Worm (Caenorhabditis elegans) whole organism, young adult: ENCODE results near the gene sri-53.
"Not testable (repeated sequence)": the region's sequence is repeated elsewhere in the genome, so short reads cannot be mapped to it uniquely, and the experiment has no call there.

Experiments used
- F37B4.10 ChIP-seq: fragments of 200-800 bp; sonication (Bioruptor generic); IDR thresholded peaks from 2 replicates; pipeline ENCODE4 v1.3.6; 2022; ENCODE audit warnings: missing genetic modification characterization, missing compliant biosample characterization
- F49E8.2 ChIP-seq: sonication (generic microtip); optimal IDR thresholded peaks from 3 replicates; lab custom pipeline; 2017; ENCODE audit warnings: missing genetic modification characterization, mild to moderate bottlenecking, missing compliant biosample characterization, antibody characterized with exemption, moderate library complexity; ENCODE audit not compliant: insufficient read depth
- F55B11.4 ChIP-seq: sonication (generic microtip); optimal IDR thresholded peaks from 2 replicates; lab custom pipeline; 2016; ENCODE audit warnings: missing compliant biosample characterization, missing genetic modification characterization, borderline replicate concordance; ENCODE audit not compliant: insufficient read depth
- F57A8.1 ChIP-seq: fragments of 200-800 bp; sonication (Bioruptor generic); optimal IDR thresholded peaks from 2 replicates; lab custom pipeline; 2018; ENCODE audit warnings: mild to moderate bottlenecking, missing genetic modification characterization, moderate library complexity, missing compliant biosample characterization
- Y53G8AR.9 ChIP-seq: fragments of 200-800 bp; sonication (Bioruptor generic); conservative IDR thresholded peaks from 2 replicates; pipeline ENCODE4 v1.3.6; 2022; ENCODE audit warnings: missing genetic modification reagents, missing genetic modification characterization, missing compliant biosample characterization
- Y79H2A.3 ChIP-seq: fragments of 200-800 bp; sonication (Bioruptor generic); conservative IDR thresholded peaks from 2 replicates; pipeline ENCODE4 v1.3.6; 2022; ENCODE audit warnings: missing genetic modification reagents, missing genetic modification characterization, missing compliant biosample characterization
- ZK185.1 ChIP-seq: sonication (generic microtip); optimal IDR thresholded peaks from 2 replicates; lab custom pipeline; 2016; ENCODE audit warnings: mild to moderate bottlenecking, missing genetic modification characterization, missing compliant biosample characterization; ENCODE audit not compliant: poor library complexity, severe bottlenecking
- ceh-40 ChIP-seq: fragments of 200-800 bp; sonication (Bioruptor generic); IDR thresholded peaks from 2 replicates; pipeline ENCODE4 v1.3.6; 2022; ENCODE audit warnings: missing genetic modification characterization, missing compliant biosample characterization
- ceh-91 ChIP-seq: fragments of 200-800 bp; sonication (Bioruptor generic); IDR thresholded peaks from 2 replicates; pipeline ENCODE4 v1.3.6; 2022; ENCODE audit warnings: missing genetic modification reagents, missing genetic modification characterization, missing compliant biosample characterization
- egl-44 ChIP-seq: fragments of 200-800 bp; sonication (Bioruptor generic); IDR thresholded peaks from 2 replicates; pipeline ENCODE4 v1.3.6; 2022; ENCODE audit warnings: missing genetic modification reagents, missing genetic modification characterization, missing compliant biosample characterization
- hlh-26 ChIP-seq: fragments of 200-800 bp; sonication (Bioruptor generic); conservative IDR thresholded peaks from 2 replicates; pipeline ENCODE4 v1.3.6; 2022; ENCODE audit warnings: missing genetic modification reagents, missing genetic modification characterization, missing compliant biosample characterization
- madf-10 ChIP-seq: sonication (generic microtip); optimal IDR thresholded peaks from 2 replicates; lab custom pipeline; 2016; ENCODE audit warnings: mild to moderate bottlenecking, missing genetic modification characterization, missing compliant biosample characterization
- madf-3 ChIP-seq: fragments of 200-800 bp; sonication (Bioruptor generic); IDR thresholded peaks from 2 replicates; pipeline ENCODE4 v1.3.6; 2022; ENCODE audit warnings: missing genetic modification reagents, missing genetic modification characterization, missing compliant biosample characterization
- madf-6 ChIP-seq: fragments of 200-800 bp; sonication (Bioruptor generic); IDR thresholded peaks from 2 replicates; pipeline ENCODE4 v1.3.6; 2022; ENCODE audit warnings: missing genetic modification reagents, missing genetic modification characterization, missing compliant biosample characterization
- madf-8 ChIP-seq: fragments of 200-800 bp; sonication (Bioruptor generic); conservative IDR thresholded peaks from 2 replicates; pipeline ENCODE4 v1.3.6; 2022; ENCODE audit warnings: missing genetic modification reagents, missing genetic modification characterization, missing compliant biosample characterization
- nhr-179 ChIP-seq: sonication (generic microtip); optimal IDR thresholded peaks from 2 replicates; lab custom pipeline; 2016; ENCODE audit warnings: mild to moderate bottlenecking, missing genetic modification characterization, missing compliant biosample characterization
- nhr-27 ChIP-seq: fragments of 200-800 bp; sonication (Bioruptor generic); optimal IDR thresholded peaks from 2 replicates; lab custom pipeline; 2018; ENCODE audit warnings: mild to moderate bottlenecking, missing genetic modification characterization, moderate library complexity, missing compliant biosample characterization
- pha-4 ChIP-seq: fragments of 150-350 bp; sonication (generic microtip); optimal IDR thresholded peaks from 2 replicates; lab custom pipeline; 2014; ENCODE audit warnings: missing biosample characterization, missing genetic modification reagents, missing genetic modification characterization
- rec-8 ChIP-seq, 2 experiments: sonication (generic microtip); optimal IDR thresholded peaks; 2 replicates each; lab custom pipeline; 2016; ENCODE audit warnings: mild to moderate bottlenecking in 2 of 2, missing genetic modification characterization in 2 of 2, missing genetic modification reagents in 2 of 2, missing genotype in 2 of 2, missing biosample characterization in 1 of 2, missing compliant biosample characterization in 1 of 2, moderate library complexity in 1 of 2
- sdz-38 ChIP-seq: sonication (generic microtip); optimal IDR thresholded peaks from 2 replicates; lab custom pipeline; 2016; ENCODE audit warnings: missing genotype, missing genetic modification characterization, missing compliant biosample characterization
- snpc-4 ChIP-seq, 5 experiments: fragments of 150-350 bp in 1 of 5; sonication (generic microtip) in 4 of 5; optimal IDR thresholded peaks; 2 replicates each; lab custom pipeline; 2014 to 2018; ENCODE audit warnings: missing genetic modification characterization in 5 of 5, missing biosample characterization in 3 of 5, antibody characterized with exemption in 2 of 5, mild to moderate bottlenecking in 2 of 5, missing compliant biosample characterization in 2 of 5, missing genotype in 2 of 5, moderate library complexity in 2 of 5, missing genetic modification reagents in 1 of 5
- somi-1 ChIP-seq: fragments of 200-800 bp; sonication (Bioruptor generic); optimal IDR thresholded peaks from 2 replicates; lab custom pipeline; 2018; ENCODE audit warnings: mild to moderate bottlenecking, missing genetic modification characterization, missing compliant biosample characterization
- unc-62 ChIP-seq: fragments of 150-350 bp; optimal IDR thresholded peaks from 2 replicates; lab custom pipeline; 2014; ENCODE audit warnings: missing biosample characterization, missing genetic modification reagents, missing genetic modification characterization
- zfh-2 ChIP-seq: fragments of 200-800 bp; sonication (Bioruptor generic); conservative IDR thresholded peaks from 2 replicates; pipeline ENCODE4 v1.3.6; 2022; ENCODE audit warnings: missing genetic modification reagents, missing genetic modification characterization, missing compliant biosample characterization

sri-53 gene

DNA sequence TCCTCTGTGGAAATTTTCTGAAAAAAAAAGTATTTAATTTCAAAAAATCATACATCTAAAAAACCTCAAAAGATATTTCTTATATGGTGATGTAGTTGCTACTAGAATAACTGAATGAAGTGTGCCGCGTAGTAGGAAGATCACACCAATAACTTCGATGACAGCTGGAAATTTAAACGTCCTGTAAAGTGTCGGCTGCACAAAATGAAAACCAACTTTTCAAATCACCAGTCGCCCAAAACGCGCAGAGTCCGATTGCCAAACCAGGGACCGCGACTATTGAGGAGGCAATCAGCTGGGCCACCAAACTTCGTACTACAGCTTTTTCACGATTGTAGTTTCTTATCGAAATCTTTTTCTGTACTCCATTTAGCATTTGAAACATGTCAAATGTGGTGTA, 1.2 kb downstream of the sri-53 start, which contains the start of gene sri-48:
Gene sri-48, minus strand, starts transcription at position 101 of the 400 bp plus-strand sequence.
- not testable (repeated sequence) for TF ChIP-seq ceh-91 (GFP tag; lab: Robert Waterston, UW); egl-44; nhr-179 (tag; lab: Kevin White, UChicago)

DNA sequence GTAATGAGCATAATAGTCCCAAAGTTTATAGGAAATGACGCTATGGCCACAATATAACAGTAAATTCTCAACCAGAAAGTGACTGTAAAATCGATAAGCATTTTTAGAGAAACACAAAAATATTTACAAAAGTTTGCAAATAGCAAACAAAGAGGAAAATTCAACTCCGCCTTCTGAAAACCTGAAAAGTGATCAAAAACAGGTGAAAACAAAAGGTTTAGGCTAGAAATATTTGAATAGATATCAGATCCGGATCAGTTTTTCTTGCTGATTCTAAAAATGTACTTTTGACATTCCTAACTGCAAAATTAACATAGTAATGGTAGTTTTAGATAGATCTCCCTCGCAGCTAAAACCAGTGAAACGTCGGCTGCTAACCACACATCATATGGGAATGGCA, 3.4 kb downstream of the sri-53 start, which contains the start of gene sri-51:
Gene sri-51, minus strand, starts transcription at position 101 of the 400 bp plus-strand sequence.
- TF ChIP-seq snpc-4 (GFP tag; optimal IDR thresholded peaks at IDR 0.05; lab: Kevin White, UChicago) (no peak), snpc-4 (tag; optimal IDR thresholded peaks at IDR 0.05; lab: Kevin White, UChicago) (no peak), pha-4 (tag; lab: Kevin White, UChicago) (no peak), F49E8.2 (tag; lab: Kevin White, UChicago) (no peak), madf-3 (no peak)

DNA sequence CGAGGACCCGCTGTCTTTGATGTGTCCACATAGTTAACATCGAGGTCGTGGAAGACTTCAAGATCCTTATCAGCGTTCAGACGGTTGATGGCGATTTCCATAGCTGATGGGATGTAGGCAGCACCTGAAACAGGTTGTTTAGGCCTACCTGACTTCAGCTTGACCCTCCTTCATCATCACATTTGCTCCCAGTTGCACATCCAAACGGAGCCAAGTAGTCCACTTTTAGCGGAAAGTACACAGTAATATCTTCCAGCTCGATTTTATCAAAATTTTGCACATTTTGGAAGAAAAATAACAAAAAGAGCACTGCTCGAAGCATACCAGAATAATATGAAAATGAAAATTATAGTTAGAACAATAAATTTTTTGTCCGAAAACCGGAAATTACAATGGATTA, 5.5 kb downstream of the sri-53 start, which contains the start of gene gcy-15:
Gene gcy-15, minus strand, starts transcription at position 101 of the 400 bp plus-strand sequence.
- TF ChIP-seq ZK185.1: no peak
- no peak for TF ChIP-seq nhr-27 (tag; lab: Kevin White, UChicago)
- TF ChIP-seq ceh-40 (GFP tag; lab: Robert Waterston, UW): no peak
- no peak for TF ChIP-seq F37B4.10 (GFP tag; lab: Robert Waterston, UW)
- no peak for TF ChIP-seq F55B11.4 (tag; lab: Kevin White, UChicago)
- TF ChIP-seq, all 124 proteins: peak for 0

DNA sequence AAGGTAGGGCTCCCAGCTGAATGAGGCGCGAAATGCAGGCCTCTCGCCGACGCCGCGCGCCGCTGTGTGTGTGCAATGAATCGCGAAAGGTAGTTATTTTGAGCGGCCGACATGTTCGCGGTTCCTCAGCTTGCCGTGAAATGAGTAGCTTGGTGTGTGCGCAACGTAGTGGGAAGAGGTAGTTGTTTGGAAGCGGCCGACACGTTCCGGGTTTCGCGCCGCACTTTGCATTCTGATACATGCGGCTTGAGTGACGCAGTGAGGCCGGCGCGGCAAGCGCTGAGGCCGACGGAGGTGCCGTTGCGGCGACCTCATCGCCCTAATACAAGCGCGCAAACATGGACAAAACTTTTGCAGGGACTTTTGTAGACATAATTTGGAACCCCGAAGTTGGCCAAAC, 6.7 kb downstream of the sri-53 start:
- TF ChIP-seq zfh-2 (peak; percentile 69; the same call in 1 of the 2 replicates), madf-10 (tag; lab: Kevin White, UChicago) (no peak), somi-1 (GFP tag; lab: Kevin White, UChicago) (no peak), Y53G8AR.9 (GFP tag; lab: Robert Waterston, UW) (no peak), snpc-4 (GFP tag; optimal IDR thresholded peaks at IDR 0.05; lab: Kevin White, UChicago) (no peak), snpc-4 (tag; optimal IDR thresholded peaks at IDR 0.05; lab: Kevin White, UChicago) (peak in 1 of 4 experiments; percentile 68)

DNA sequence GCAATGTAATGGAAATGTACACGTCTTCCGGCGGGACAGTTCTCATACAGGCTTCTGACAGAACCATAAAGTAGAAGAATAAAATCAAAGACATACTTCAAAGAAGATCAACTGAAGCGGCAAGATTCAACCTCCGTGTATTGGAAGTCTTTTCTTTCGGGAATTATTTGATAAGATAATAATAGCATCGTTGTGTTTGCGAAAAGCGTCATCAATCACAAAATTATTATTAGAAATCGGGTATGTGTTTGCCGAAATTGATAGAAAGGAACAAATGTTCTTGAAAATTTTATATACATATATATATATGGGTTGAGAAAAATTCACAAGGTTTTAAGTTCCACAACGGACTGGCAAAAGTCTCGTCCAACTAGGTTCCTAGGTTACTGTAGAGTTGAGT, 10.9 kb downstream of the sri-53 start, which contains the start of gene Y27F2A.9:
Gene Y27F2A.9, minus strand, starts transcription at position 101 of the 400 bp plus-strand sequence.
- not testable (repeated sequence) for TF ChIP-seq unc-62 (GFP tag; lab: Kevin White, UChicago); madf-6 (GFP tag; lab: Robert Waterston, UW); F57A8.1 (GFP tag; lab: Kevin White, UChicago)
- TF ChIP-seq, all 124 proteins: peak for 0; not testable (repeated sequence) for 124

DNA sequence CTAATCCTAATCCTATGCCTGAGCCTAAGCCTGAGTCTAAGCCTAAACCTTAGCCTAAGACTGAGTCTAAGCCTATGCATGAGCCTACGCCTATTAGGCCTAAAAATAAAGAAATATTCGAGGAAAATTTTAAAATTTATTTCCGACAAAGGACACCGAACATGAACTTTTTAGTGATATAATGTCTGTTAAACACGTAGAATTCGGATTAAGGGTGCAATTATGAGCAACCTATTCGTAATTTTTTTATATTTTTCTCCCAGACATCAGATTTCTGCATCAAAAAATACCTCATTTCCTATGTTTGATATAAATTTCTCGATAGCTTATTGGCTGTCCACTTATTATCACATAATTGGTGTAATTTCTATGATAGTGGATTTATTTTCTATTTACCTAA, 13.4 kb downstream of the sri-53 start, which contains the start of gene Y27F2A.11:
Gene Y27F2A.11, plus strand, starts transcription at position 301 of the 400 bp plus-strand sequence.
- TF ChIP-seq sdz-38 (tag; lab: Kevin White, UChicago); nhr-179 (tag; lab: Kevin White, UChicago); snpc-4 (GFP tag; optimal IDR thresholded peaks at IDR 0.05; lab: Kevin White, UChicago); snpc-4 (tag; optimal IDR thresholded peaks at IDR 0.05; lab: Kevin White, UChicago): not testable (repeated sequence)

DNA sequence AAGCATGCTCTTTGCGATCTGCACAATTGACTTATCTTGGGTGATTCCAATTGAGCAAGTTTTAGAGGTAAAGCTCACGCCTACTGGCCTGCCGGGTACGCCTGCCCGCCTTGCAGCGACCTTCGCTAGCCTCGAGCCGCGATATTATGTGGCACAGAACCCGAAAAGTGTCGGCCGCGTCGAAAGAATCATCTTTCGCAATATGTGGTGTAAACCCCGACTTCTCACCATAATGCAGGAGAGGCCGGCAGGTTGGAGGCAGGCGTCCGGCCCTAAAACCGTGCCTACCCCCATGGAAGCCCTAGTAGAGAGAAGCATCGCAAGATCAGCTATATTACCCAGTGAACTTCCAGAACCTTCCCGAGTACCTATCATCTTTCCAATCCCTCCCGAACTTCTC, 16.6 kb downstream of the sri-53 start:
- peak; percentile 67 for TF ChIP-seq zfh-2
- TF ChIP-seq Y79H2A.3 (GFP tag; lab: Robert Waterston, UW): no peak
- TF ChIP-seq, all 124 proteins: peak for 1

DNA sequence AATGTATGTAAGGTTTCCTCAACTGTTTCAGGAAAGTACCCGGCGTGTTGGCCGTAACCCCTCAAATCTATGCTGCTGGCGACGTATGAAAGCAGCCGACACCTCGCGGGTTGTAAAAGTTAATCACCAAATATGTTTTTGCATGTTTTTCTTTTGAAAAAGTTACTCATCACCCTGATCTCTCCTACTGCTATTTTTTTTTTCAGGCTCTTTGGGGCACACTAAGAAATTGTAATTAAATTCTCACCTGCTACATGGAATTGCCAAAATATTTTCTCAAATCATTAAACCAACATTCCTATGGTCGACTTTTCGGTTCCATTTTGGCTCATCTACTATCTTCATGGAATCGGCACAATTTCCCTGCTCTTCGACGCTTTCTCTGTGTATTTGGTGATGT, 17.6 kb downstream of the sri-53 start, which contains the start of gene sri-78:
Gene sri-78, plus strand, starts transcription at position 301 of the 400 bp plus-strand sequence.
- TF ChIP-seq hlh-26 (GFP tag; lab: Robert Waterston, UW); rec-8 (tag; optimal IDR thresholded peaks at IDR 0.05; lab: Kevin White, UChicago); madf-8 (GFP tag; lab: Robert Waterston, UW): not testable (repeated sequence)
